Worm (Caenorhabditis elegans) whole organism, midembryonic: ENCODE results near the gene B0244.6.

Experiments used
- flt-1 ChIP-seq: fragments of 200-800 bp; sonication (Bioruptor generic); IDR thresholded peaks from 2 replicates; pipeline ENCODE4 v1.3.6; 2022; ENCODE audit warnings: missing genetic modification characterization, missing compliant biosample characterization
- klf-2 ChIP-seq: fragments of 200-800 bp; sonication (Bioruptor generic); conservative IDR thresholded peaks from 2 replicates; pipeline ENCODE4 v1.3.6; 2022; ENCODE audit warnings: missing genetic modification reagents, missing genetic modification characterization, missing compliant biosample characterization
- med-1 ChIP-seq: sonication (generic microtip); optimal IDR thresholded peaks from 2 replicates; lab custom pipeline; 2017; ENCODE audit warnings: missing genetic modification characterization, mild to moderate bottlenecking, missing compliant biosample characterization, antibody characterized with exemption, missing genetic modification reagents; ENCODE audit not compliant: insufficient read depth

DNA sequence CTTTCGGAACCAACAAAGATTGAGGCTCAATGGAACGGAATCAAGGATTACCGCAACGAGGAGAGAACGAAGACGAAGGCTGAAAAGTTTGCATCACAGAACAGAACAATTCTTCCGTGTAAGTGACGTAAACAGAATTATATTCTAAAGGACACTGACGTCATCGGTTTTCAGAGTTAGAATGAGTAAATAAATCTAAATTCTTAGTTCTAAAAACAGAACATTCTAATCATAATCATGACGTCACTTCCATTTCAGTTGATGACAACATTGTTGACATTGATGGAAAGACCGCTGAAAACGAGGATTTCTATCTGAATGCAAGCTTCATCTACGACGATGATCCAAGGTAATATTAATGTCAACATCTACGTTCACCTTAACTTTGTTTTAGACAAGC is 26.2 kb downstream of the B0244.6 start:
- TF ChIP-seq klf-2, result no peak
- no peak for TF ChIP-seq flt-1 (GFP tag; lab: Robert Waterston, UW)
- no peak for TF ChIP-seq med-1 (GFP tag; lab: Kevin White, UChicago)
